Fruit fly (Drosophila melanogaster): ENCODE data around the gene CG9624.
A peak's percentile ranks its signal among the peaks of the same experiment; 100 is the strongest.

Gene CG9624

dm6 chr3R:14229045-14229444 lies at the start of gene CG9624:
CG9624 (minus strand) TSS chr3R:14229145.
- TF ChIP-seq Dip3 (GFP tag; optimal IDR thresholded peaks at IDR 0.05) (no peak), CG10274 (GFP tag; optimal IDR thresholded peaks at IDR 0.05) (no peak), usp (GFP tag; optimal IDR thresholded peaks at IDR 0.05) (no peak), zf30C (GFP tag; optimal IDR thresholded peaks at IDR 0.05) (no peak), CG4424 (GFP tag; optimal IDR thresholded peaks at IDR 0.05) (no peak), CG31224 (GFP tag; IDR thresholded peaks at IDR 0.05) (no peak), sug (tag; optimal IDR thresholded peaks at IDR 0.05) (no peak), pita (GFP tag; optimal IDR thresholded peaks at IDR 0.05) (no peak), slbo (GFP tag; IDR thresholded peaks at IDR 0.05) (no peak), CG18011 (GFP tag; optimal IDR thresholded peaks at IDR 0.05) (no peak), nom (GFP tag; optimal IDR thresholded peaks at IDR 0.05) (no peak), CG6854 (GFP tag; optimal IDR thresholded peaks at IDR 0.05) (no peak), CG18764 (GFP tag; optimal IDR thresholded peaks at IDR 0.05) (no peak), Ravus (GFP tag; IDR thresholded peaks at IDR 0.05) (no peak), CG3726 (GFP tag; IDR thresholded peaks at IDR 0.05) (no peak), CG15073 (GFP tag; optimal IDR thresholded peaks at IDR 0.05) (no peak), Aef1 (GFP tag; IDR thresholded peaks at IDR 0.05) (no peak), Dip2 (GFP tag; IDR thresholded peaks at IDR 0.05) (no peak), ci (GFP tag; IDR thresholded peaks at IDR 0.05) (no peak)

- 0 out of 2 replicates have a peak, but pooled peaks have one; percentile 11 for TF ChIP-seq dimm (GFP tag; IDR thresholded peaks at IDR 0.05)
- 0 out of 2 replicates have a peak, but pooled peaks have one; percentile 40 for TF ChIP-seq CG17612 (GFP tag; IDR thresholded peaks at IDR 0.05)
- TF ChIP-seq CG11504 (tag; optimal IDR thresholded peaks at IDR 0.05) = peak; percentile 16
- TF ChIP-seq CG7963 (GFP tag; IDR thresholded peaks at IDR 0.05; ENCODE audit: partially characterized antibody) = no peak
- no peak for TF ChIP-seq en (GFP tag; optimal IDR thresholded peaks at IDR 0.05)
- TF ChIP-seq CG10321 (GFP tag; IDR thresholded peaks at IDR 0.05) = no peak
- no peak for TF ChIP-seq cad (GFP tag; optimal IDR thresholded peaks at IDR 0.05)
- TF ChIP-seq ttk (GFP tag; IDR thresholded peaks at IDR 0.05) = peak; percentile 61
- peak; percentile 70 for TF ChIP-seq Hsf (GFP tag; optimal IDR thresholded peaks at IDR 0.05)
- TF ChIP-seq Xbp1 (GFP tag; optimal IDR thresholded peaks at IDR 0.05) = peak; percentile 67
- peak; percentile 35 for TF ChIP-seq Ssrp (tag; optimal IDR thresholded peaks at IDR 0.05)
- no peak for TF ChIP-seq Neu2 (GFP tag; optimal IDR thresholded peaks at IDR 0.05; ENCODE audit: borderline replicate concordance)
- peak; percentile 7 for TF ChIP-seq Camta (GFP tag; optimal IDR thresholded peaks at IDR 0.05)
- TF ChIP-seq slou (GFP tag; optimal IDR thresholded peaks at IDR 0.05) = peak; percentile 2
- no peak for TF ChIP-seq Nf-YC (tag; optimal IDR thresholded peaks at IDR 0.05)
- TF ChIP-seq hb (GFP tag; IDR thresholded peaks at IDR 0.05; ENCODE audit: partially characterized antibody) = no peak
- TF ChIP-seq CG14860 (GFP tag; IDR thresholded peaks at IDR 0.05; ENCODE audit: partially characterized antibody) = no peak
- no peak for TF ChIP-seq Sry-δ (GFP tag; optimal IDR thresholded peaks at IDR 0.05)
- no peak for TF ChIP-seq CG30020 (tag; optimal IDR thresholded peaks at IDR 0.05)
- no peak for TF ChIP-seq Hr78 (GFP tag; optimal IDR thresholded peaks at IDR 0.05)
- peak; percentile 68 for TF ChIP-seq ssp (GFP tag; IDR thresholded peaks at IDR 0.05)
- peak; percentile 39 for TF ChIP-seq CG8281 (tag; optimal IDR thresholded peaks at IDR 0.05)
- TF ChIP-seq CHES-1-like (GFP tag; optimal IDR thresholded peaks at IDR 0.05) = no peak
- no peak for TF ChIP-seq Gsc (GFP tag; IDR thresholded peaks at IDR 0.05)
- no peak for TF ChIP-seq repo (GFP tag; optimal IDR thresholded peaks at IDR 0.05)
- TF ChIP-seq HLH4C (GFP tag; IDR thresholded peaks at IDR 0.05; ENCODE audit: partially characterized antibody) = no peak
- peak; percentile 83 for TF ChIP-seq chm (GFP tag; IDR thresholded peaks at IDR 0.05)
- peak; percentile 79 for TF ChIP-seq CG32767 (GFP tag; IDR thresholded peaks at IDR 0.05)
- TF ChIP-seq CG7271 (tag; optimal IDR thresholded peaks at IDR 0.05) = peak; percentile 91
- no peak for TF ChIP-seq hth (optimal IDR thresholded peaks at IDR 0.05)
- peak; percentile 88 for TF ChIP-seq CG18262 (tag; optimal IDR thresholded peaks at IDR 0.05)
- TF ChIP-seq CG2712 (tag; optimal IDR thresholded peaks at IDR 0.05) = peak; percentile 92
Observed at dm6 chr3R:14277894-14278522, 49.1 kb upstream of the CG9624 start.

Measured in whole organism, embryonic.